Worm (Caenorhabditis elegans) whole organism, late embryonic: ENCODE results near the gene C02F12.5.

Source experiments
- C38D4.7 ChIP-seq: fragments of 200-800 bp; sonication (Bioruptor generic); optimal IDR thresholded peaks from 2 replicates; lab custom pipeline; 2018; ENCODE audit warnings: mild to moderate bottlenecking, missing genetic modification characterization, moderate library complexity, missing compliant biosample characterization
- K02D7.2 ChIP-seq: sonication (generic microtip); optimal IDR thresholded peaks from 2 replicates; lab custom pipeline; 2017; ENCODE audit warnings: mild to moderate bottlenecking, missing genetic modification characterization, missing compliant biosample characterization
- K09A11.1 ChIP-seq: sonication (generic microtip); optimal IDR thresholded peaks from 2 replicates; lab custom pipeline; 2017; ENCODE audit warnings: antibody characterized with exemption, mild to moderate bottlenecking, missing genetic modification characterization, missing compliant biosample characterization; ENCODE audit not compliant: insufficient read depth
- Y22D7AL.16 ChIP-seq: sonication (generic microtip); optimal IDR thresholded peaks from 2 replicates; lab custom pipeline; 2016; ENCODE audit warnings: missing genetic modification characterization, missing compliant biosample characterization
- ahr-1 ChIP-seq: sonication (generic microtip); optimal IDR thresholded peaks from 2 replicates; lab custom pipeline; 2016; ENCODE audit warnings: missing genetic modification characterization, missing compliant biosample characterization
- ama-1 ChIP-seq: fragments of 150-350 bp; optimal IDR thresholded peaks from 2 replicates; lab custom pipeline; 2014
- ceh-19 ChIP-seq: fragments of 200-800 bp; sonication (Bioruptor generic); optimal IDR thresholded peaks from 2 replicates; lab custom pipeline; 2018; ENCODE audit warnings: mild to moderate bottlenecking, missing genetic modification characterization, missing compliant biosample characterization
- ceh-22 ChIP-seq: sonication (generic microtip); optimal IDR thresholded peaks from 2 replicates; lab custom pipeline; 2017; ENCODE audit warnings: missing biosample characterization, missing genetic modification characterization
- ceh-24 ChIP-seq: sonication (generic microtip); optimal IDR thresholded peaks from 2 replicates; lab custom pipeline; 2016; ENCODE audit warnings: mild to moderate bottlenecking, missing genetic modification characterization, missing compliant biosample characterization
- ceh-30 ChIP-seq: fragments of 150-350 bp; optimal IDR thresholded peaks from 2 replicates; lab custom pipeline; 2014; ENCODE audit warnings: missing biosample characterization, missing genetic modification characterization
- ceh-31 ChIP-seq: sonication (generic microtip); optimal IDR thresholded peaks from 2 replicates; lab custom pipeline; 2016; ENCODE audit warnings: missing genetic modification characterization, missing compliant biosample characterization
- ceh-34 ChIP-seq: sonication (generic microtip); optimal IDR thresholded peaks from 2 replicates; lab custom pipeline; 2016; ENCODE audit warnings: mild to moderate bottlenecking, missing genetic modification characterization, missing compliant biosample characterization
- ceh-48 ChIP-seq: sonication (generic microtip); optimal IDR thresholded peaks from 2 replicates; lab custom pipeline; 2016; ENCODE audit warnings: missing genetic modification characterization, inconsistent platforms, missing compliant biosample characterization
- ceh-6 ChIP-seq: fragments of 200-800 bp; sonication (Bioruptor generic); optimal IDR thresholded peaks from 2 replicates; lab custom pipeline; 2018; ENCODE audit warnings: mild to moderate bottlenecking, missing genetic modification characterization, missing compliant biosample characterization
- ceh-9 ChIP-seq: sonication (generic microtip); optimal IDR thresholded peaks from 2 replicates; lab custom pipeline; 2016; ENCODE audit warnings: mild to moderate bottlenecking, missing genetic modification characterization, inconsistent platforms, missing compliant biosample characterization
- dmd-4 ChIP-seq: sonication (generic microtip); optimal IDR thresholded peaks from 2 replicates; lab custom pipeline; 2016; ENCODE audit warnings: borderline replicate concordance, missing genetic modification characterization, missing compliant biosample characterization
- dve-1 ChIP-seq: sonication (generic microtip); optimal IDR thresholded peaks from 2 replicates; lab custom pipeline; 2017; ENCODE audit warnings: antibody characterized with exemption, mild to moderate bottlenecking, missing genetic modification characterization, missing compliant biosample characterization
- elt-2 ChIP-seq: sonication (generic microtip); optimal IDR thresholded peaks from 2 replicates; lab custom pipeline; 2016; ENCODE audit warnings: missing genetic modification reagents, missing genetic modification characterization, missing compliant biosample characterization
- ets-4 ChIP-seq: sonication (generic microtip); optimal IDR thresholded peaks from 2 replicates; lab custom pipeline; 2016; ENCODE audit warnings: missing genetic modification characterization, missing compliant biosample characterization
- eyg-1 ChIP-seq: sonication (generic microtip); optimal IDR thresholded peaks from 2 replicates; lab custom pipeline; 2016; ENCODE audit warnings: missing genotype, missing genetic modification characterization, missing compliant biosample characterization
- fax-1 ChIP-seq: sonication (generic microtip); optimal IDR thresholded peaks from 2 replicates; lab custom pipeline; 2016; ENCODE audit warnings: missing genotype, missing genetic modification characterization, missing compliant biosample characterization
- fkh-6 ChIP-seq: sonication (generic microtip); optimal IDR thresholded peaks from 2 replicates; lab custom pipeline; 2016; ENCODE audit warnings: missing genetic modification characterization, missing compliant biosample characterization
- gmeb-2 ChIP-seq: sonication (generic microtip); optimal IDR thresholded peaks from 2 replicates; lab custom pipeline; 2016; ENCODE audit warnings: missing genetic modification characterization, inconsistent platforms, missing compliant biosample characterization
- hlh-13 ChIP-seq: fragments of 200-800 bp; sonication (Bioruptor generic); optimal IDR thresholded peaks from 2 replicates; lab custom pipeline; 2018; ENCODE audit warnings: mild to moderate bottlenecking, missing genetic modification characterization, missing compliant biosample characterization
- hlh-15 ChIP-seq: sonication (generic microtip); optimal IDR thresholded peaks from 2 replicates; lab custom pipeline; 2016; ENCODE audit warnings: missing genetic modification characterization, missing compliant biosample characterization
- hlh-30 ChIP-seq: sonication (generic microtip); optimal IDR thresholded peaks from 2 replicates; lab custom pipeline; 2017; ENCODE audit warnings: antibody characterized with exemption, missing genetic modification characterization, missing compliant biosample characterization; ENCODE audit not compliant: insufficient read depth
- hlh-6 ChIP-seq: sonication (generic microtip); optimal IDR thresholded peaks from 2 replicates; lab custom pipeline; 2016; ENCODE audit warnings: missing genotype, missing genetic modification characterization, missing compliant biosample characterization
- lim-6 ChIP-seq: sonication (generic microtip); optimal IDR thresholded peaks from 2 replicates; lab custom pipeline; 2016; ENCODE audit warnings: missing genetic modification characterization, missing compliant biosample characterization
- madf-2 ChIP-seq: sonication (generic microtip); optimal IDR thresholded peaks from 2 replicates; lab custom pipeline; 2017; ENCODE audit warnings: missing genetic modification characterization, missing compliant biosample characterization
- mec-3 ChIP-seq: sonication (generic microtip); optimal IDR thresholded peaks from 2 replicates; lab custom pipeline; 2016; ENCODE audit warnings: borderline replicate concordance, missing genetic modification characterization, missing compliant biosample characterization
- nhr-232 ChIP-seq: sonication (generic microtip); optimal IDR thresholded peaks from 2 replicates; lab custom pipeline; 2016; ENCODE audit warnings: missing genetic modification characterization, missing compliant biosample characterization
- pag-3 ChIP-seq: sonication (generic microtip); optimal IDR thresholded peaks from 2 replicates; lab custom pipeline; 2016; ENCODE audit warnings: missing compliant biosample characterization, missing genetic modification characterization, borderline replicate concordance
- pha-4 ChIP-seq: fragments of 150-350 bp; optimal IDR thresholded peaks from 2 replicates; lab custom pipeline; 2018; ENCODE audit warnings: missing biosample characterization, missing genetic modification reagents, missing genetic modification characterization
- rnt-1 ChIP-seq: sonication (generic microtip); optimal IDR thresholded peaks from 2 replicates; lab custom pipeline; 2016; ENCODE audit warnings: missing genetic modification characterization, missing compliant biosample characterization
- sdc-2 ChIP-seq: sonication (generic microtip); optimal IDR thresholded peaks from 2 replicates; lab custom pipeline; 2016; ENCODE audit warnings: missing genotype, missing genetic modification characterization, missing compliant biosample characterization
- sox-2 ChIP-seq: fragments of 200-800 bp; sonication (Bioruptor generic); IDR thresholded peaks from 2 replicates; pipeline ENCODE4 v1.3.6; 2022; ENCODE audit warnings: missing genetic modification reagents, missing genetic modification characterization, missing compliant biosample characterization
- syd-9 ChIP-seq: sonication (generic microtip); optimal IDR thresholded peaks from 2 replicates; lab custom pipeline; 2016; ENCODE audit warnings: mild to moderate bottlenecking, missing genetic modification characterization, moderate library complexity, missing compliant biosample characterization
- tbx-2 ChIP-seq: sonication (generic microtip); optimal IDR thresholded peaks from 2 replicates; lab custom pipeline; 2016; ENCODE audit warnings: missing genetic modification characterization, missing compliant biosample characterization
- tbx-7 ChIP-seq: sonication (generic microtip); optimal IDR thresholded peaks from 2 replicates; lab custom pipeline; 2016; ENCODE audit warnings: missing genotype, missing genetic modification characterization, missing compliant biosample characterization
- ttx-3 ChIP-seq: sonication (generic microtip); optimal IDR thresholded peaks from 2 replicates; lab custom pipeline; 2016; ENCODE audit warnings: missing genetic modification reagents, missing genetic modification characterization, missing compliant biosample characterization
- unc-42 ChIP-seq: sonication (generic microtip); optimal IDR thresholded peaks from 2 replicates; lab custom pipeline; 2016; ENCODE audit warnings: missing genotype, missing genetic modification characterization, missing compliant biosample characterization
- unc-55 ChIP-seq: sonication (generic microtip); optimal IDR thresholded peaks from 2 replicates; lab custom pipeline; 2017; ENCODE audit warnings: missing biosample characterization, missing genetic modification reagents, missing genetic modification characterization
- zip-5 ChIP-seq: sonication (generic microtip); optimal IDR thresholded peaks from 2 replicates; lab custom pipeline; 2016; ENCODE audit warnings: missing genetic modification characterization, missing compliant biosample characterization

Gene C02F12.5

ce11 chrX:3678507-3679175, 6.7 kb upstream of the C02F12.5 start, which contains the start of gene tag-52:
Gene tag-52, minus strand, starts transcription at chrX:3678557.
- no peak for TF ChIP-seq rnt-1
- TF ChIP-seq syd-9 (tag; lab: Kevin White, UChicago): no peak
- TF ChIP-seq hlh-13 (GFP tag; lab: Kevin White, UChicago): no peak
- no peak for TF ChIP-seq nhr-232 (tag; lab: Kevin White, UChicago)
- TF ChIP-seq unc-55 (GFP tag; lab: Kevin White, UChicago): no peak
- TF ChIP-seq ahr-1: no peak
- TF ChIP-seq dve-1: no peak
- peak; percentile 17 for TF ChIP-seq C38D4.7 (GFP tag; lab: Kevin White, UChicago)
- TF ChIP-seq sdc-2 (tag; lab: Kevin White, UChicago): peak; percentile 13
- no peak for TF ChIP-seq hlh-6 (tag; lab: Kevin White, UChicago)
- TF ChIP-seq hlh-30: peak; percentile 39
- no peak for TF ChIP-seq mec-3
- TF ChIP-seq ceh-34 (tag; lab: Kevin White, UChicago): no peak
- TF ChIP-seq ceh-30 (tag; lab: Kevin White, UChicago): no peak
- no peak for TF ChIP-seq K09A11.1 (tag; lab: Kevin White, UChicago)
- TF ChIP-seq Y22D7AL.16 (tag; lab: Kevin White, UChicago): no peak
- TF ChIP-seq tbx-7 (tag; lab: Kevin White, UChicago): no peak
- TF ChIP-seq zip-5 (tag; lab: Kevin White, UChicago): no peak
- no peak for TF ChIP-seq pha-4 (tag; lab: Kevin White, UChicago)
- TF ChIP-seq fax-1: no peak
- peak; percentile 40 for TF ChIP-seq elt-2 (tag; lab: Kevin White, UChicago)
- TF ChIP-seq dmd-4 (tag; lab: Kevin White, UChicago): no peak
- TF ChIP-seq lim-6 (tag; lab: Kevin White, UChicago): no peak
- TF ChIP-seq ceh-31: peak; percentile 20
- no peak for TF ChIP-seq madf-2
- TF ChIP-seq K02D7.2 (tag; lab: Kevin White, UChicago): no peak
- TF ChIP-seq hlh-15 (tag; lab: Kevin White, UChicago): no peak
- TF ChIP-seq ceh-9: no peak
- no peak for TF ChIP-seq ttx-3 (tag; lab: Kevin White, UChicago)
- TF ChIP-seq pag-3 (tag; lab: Kevin White, UChicago): no peak
- TF ChIP-seq ceh-19 (GFP tag; lab: Kevin White, UChicago): peak; percentile 79
- TF ChIP-seq tbx-2: peak; percentile 33
- TF ChIP-seq eyg-1 (tag; lab: Kevin White, UChicago): no peak
- TF ChIP-seq ceh-24: no peak
- no peak for TF ChIP-seq sox-2 (GFP tag; lab: Robert Waterston, UW)
- no peak for TF ChIP-seq ets-4 (tag; lab: Kevin White, UChicago)
- no peak for TF ChIP-seq gmeb-2 (tag; lab: Kevin White, UChicago)
- TF ChIP-seq ceh-48: no peak
- TF ChIP-seq fkh-6 (tag; lab: Kevin White, UChicago): no peak
- no peak for TF ChIP-seq ama-1 (lab: Kevin White, UChicago)
- TF ChIP-seq ceh-22 (tag; lab: Kevin White, UChicago): no peak

- TF ChIP-seq unc-42 (no peak), ceh-6 (GFP tag; lab: Kevin White, UChicago) (no peak)
- TF ChIP-seq, all 69 proteins: peak for 0
These were observed 1.7 kb upstream of the C02F12.5 start, which contains the start of gene ceh-63 for ce11 chrX:3673584-3674108. Gene ceh-63, minus strand, starts transcription at chrX:3674058.
